Worm (Caenorhabditis elegans) whole organism, midembryonic: ENCODE measurements around the gene eyg-1.

Source experiments
- cog-1 ChIP-seq: sonication (generic microtip); optimal IDR thresholded peaks from 2 replicates; lab custom pipeline; 2016; ENCODE audit warnings: missing genetic modification characterization, missing compliant biosample characterization
- flt-1 ChIP-seq: fragments of 200-800 bp; sonication (Bioruptor generic); IDR thresholded peaks from 2 replicates; pipeline ENCODE4 v1.3.6; 2022; ENCODE audit warnings: missing genetic modification characterization, missing compliant biosample characterization
- ztf-29 ChIP-seq: fragments of 200-800 bp; sonication (Bioruptor generic); IDR thresholded peaks from 2 replicates; pipeline ENCODE4 v1.3.6; 2022; ENCODE audit warnings: missing genetic modification reagents, missing genetic modification characterization, missing compliant biosample characterization

DNA sequence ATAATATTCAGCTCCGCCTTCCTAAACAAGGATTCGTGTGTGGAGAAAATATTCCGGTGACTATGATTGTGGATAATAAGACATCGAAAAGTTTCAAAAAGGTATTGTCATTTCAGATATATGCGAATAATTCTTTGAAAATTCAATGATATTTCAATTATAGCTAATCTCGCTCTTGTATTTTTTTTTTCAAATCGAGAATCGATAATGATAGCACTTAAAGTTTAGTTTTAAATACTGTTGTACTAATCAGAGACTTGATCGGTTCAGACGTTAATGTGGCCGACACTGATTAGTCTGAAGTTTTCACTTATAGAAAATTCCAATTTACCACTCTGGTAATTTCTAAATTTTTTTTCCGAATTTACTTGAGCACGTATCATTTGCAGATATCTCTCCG is 8.2 kb upstream of the eyg-1 start:
- TF ChIP-seq ztf-29: no peak
- TF ChIP-seq flt-1 (GFP tag; lab: Robert Waterston, UW): no peak
- no peak for TF ChIP-seq cog-1
